Fruit fly (Drosophila melanogaster): Measurements from ENCODE around the gene sstn.

dm6 chr3L:15072149-15072548, 22.4 kb downstream of the sstn start:
- TF ChIP-seq Myc (optimal IDR thresholded peaks at IDR 0.05) (no peak), Sin3A (optimal IDR thresholded peaks at IDR 0.05) (no peak), psq (optimal IDR thresholded peaks at IDR 0.05) (no peak), h (optimal IDR thresholded peaks at IDR 0.05) (no peak), insv (optimal IDR thresholded peaks at IDR 0.05) (no peak), ttk (optimal IDR thresholded peaks at IDR 0.05) (no peak)
